Fruit fly (Drosophila melanogaster) whole organism, wandering third instar larva: ENCODE measurements around the gene haf.

ENCODE experiments used
- Hnf4 ChIP-seq: fragments of 200-800 bp; sonication (Bioruptor generic); optimal IDR thresholded peaks from 2 replicates; lab custom pipeline; 2016; ENCODE audit warnings: missing biosample characterization, mild to moderate bottlenecking, missing genetic modification characterization
- Hr83 ChIP-seq: fragments of 200-300 bp; sonication (Bioruptor generic); optimal IDR thresholded peaks from 2 replicates; lab custom pipeline; 2016; ENCODE audit warnings: missing biosample characterization, mild to moderate bottlenecking, missing genetic modification characterization, moderate library complexity; ENCODE audit not compliant: poor library complexity, severe bottlenecking
- Mio ChIP-seq: sonication (Bioruptor generic); optimal IDR thresholded peaks from 2 replicates; lab custom pipeline; 2016; ENCODE audit warnings: missing biosample characterization, missing genetic modification characterization
- br ChIP-seq: fragments of 200-800 bp; sonication (Bioruptor generic); optimal IDR thresholded peaks from 2 replicates; lab custom pipeline; 2016; ENCODE audit warnings: missing biosample characterization, missing genetic modification characterization
- dsf ChIP-seq: sonication (Bioruptor generic); optimal IDR thresholded peaks from 2 replicates; lab custom pipeline; 2016; ENCODE audit warnings: missing biosample characterization, missing genetic modification characterization, borderline replicate concordance
- lola ChIP-seq: fragments of >200 bp; optimal IDR thresholded peaks from 2 replicates; lab custom pipeline; 2017; ENCODE audit warnings: missing biosample characterization, missing genetic modification characterization
- sv ChIP-seq: fragments of 200-800 bp; sonication (Bioruptor generic); optimal IDR thresholded peaks from 3 replicates; lab custom pipeline; 2016; ENCODE audit warnings: missing biosample characterization, missing genetic modification characterization
- tai ChIP-seq: sonication (Bioruptor generic); optimal IDR thresholded peaks from 2 replicates; lab custom pipeline; 2016; ENCODE audit warnings: missing biosample characterization, missing genetic modification characterization

DNA sequence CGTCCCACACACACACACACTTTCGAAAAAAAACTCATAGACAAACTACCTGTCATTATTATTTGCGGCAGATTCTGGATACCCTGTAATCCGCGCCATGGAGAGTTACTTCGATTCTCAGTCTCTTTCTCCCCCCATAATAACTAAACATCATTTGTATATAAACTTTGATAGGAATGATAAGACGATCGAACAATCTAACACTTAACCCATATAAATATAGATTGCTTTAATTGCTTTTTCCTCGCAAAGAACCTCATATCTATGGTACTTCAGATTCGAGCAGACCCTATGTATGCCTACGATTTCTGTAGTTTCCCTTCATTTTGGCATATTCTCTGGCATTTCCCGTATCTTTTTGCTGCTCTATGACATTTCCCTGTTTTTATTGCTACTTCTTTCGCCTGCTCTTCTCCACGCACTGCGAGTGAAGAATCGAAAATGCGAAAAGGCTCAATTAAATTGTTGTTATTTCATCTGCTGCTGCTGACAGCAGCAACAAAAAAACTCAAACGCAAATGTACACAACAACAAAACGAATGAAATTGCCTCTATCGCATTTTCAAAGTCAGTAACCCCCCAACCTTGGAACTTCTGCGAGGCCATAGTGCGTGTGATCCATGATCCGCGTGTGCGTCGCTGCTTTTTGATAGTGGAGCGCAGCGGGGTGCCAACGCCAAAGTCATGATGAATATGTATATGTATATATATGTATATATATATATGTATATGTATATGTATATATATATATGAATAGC lies 79.3 kb downstream of the haf start:
- TF ChIP-seq dsf (GFP tag; lab: Kevin White, UChicago) = no peak
- peak; percentile 73 for TF ChIP-seq sv (GFP tag; lab: Kevin White, UChicago)
- TF ChIP-seq lola (GFP tag; lab: Kevin White, UChicago) = no peak
- no peak for TF ChIP-seq Hnf4 (GFP tag; lab: Kevin White, UChicago)
- no peak for TF ChIP-seq Mio
- no peak for TF ChIP-seq br
- no peak for TF ChIP-seq Hr83 (GFP tag; lab: Kevin White, UChicago)
- TF ChIP-seq tai (GFP tag; lab: Kevin White, UChicago) = no peak
